Worm (Caenorhabditis elegans): ENCODE results near the gene W01H2.2.

Gene W01H2.2

DNA sequence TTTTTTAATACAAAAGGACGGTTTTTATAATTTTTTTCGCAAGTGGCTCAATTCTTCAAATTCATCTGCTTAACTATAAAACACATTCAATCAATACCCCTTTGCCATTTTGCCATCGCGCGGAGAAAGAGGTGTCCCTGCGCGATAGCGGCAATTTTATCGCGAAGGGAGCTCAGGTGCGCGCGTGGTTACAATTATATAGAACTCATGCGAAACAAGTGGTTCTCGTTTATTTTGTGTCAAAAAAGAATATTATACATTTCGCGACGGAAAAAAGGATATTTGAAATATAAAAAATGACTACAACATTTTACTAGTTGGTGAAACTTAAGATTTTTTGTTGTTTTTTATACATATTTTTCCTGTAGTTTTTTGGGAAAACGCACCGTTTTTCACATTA, 9.1 kb downstream of the W01H2.2 start (continued):
- TF ChIP-seq ets-5 (GFP tag; IDR thresholded peaks at IDR 0.05): peak; percentile 92; the same call in 1 of the 2 replicates
- peak; percentile 100 for TF ChIP-seq dsc-1 (tag; optimal IDR thresholded peaks at IDR 0.05)
- no peak for TF ChIP-seq sptf-1 (tag; optimal IDR thresholded peaks at IDR 0.05)
- peak; percentile 88 for TF ChIP-seq ceh-63 (GFP tag; optimal IDR thresholded peaks at IDR 0.05)
- TF ChIP-seq nhr-77 (tag; optimal IDR thresholded peaks at IDR 0.05): peak; percentile 99
- peak; percentile 91 to 93 for TF ChIP-seq egl-27 (tag; optimal IDR thresholded peaks at IDR 0.05)
- TF ChIP-seq nhr-28 (tag; optimal IDR thresholded peaks at IDR 0.05): peak; percentile 15
- peak; percentile 100 for TF ChIP-seq egl-13 (tag; optimal IDR thresholded peaks at IDR 0.05)
- TF ChIP-seq alr-1 (tag; optimal IDR thresholded peaks at IDR 0.05; ENCODE audit: borderline replicate concordance): no peak
- TF ChIP-seq efl-3 (GFP tag; optimal IDR thresholded peaks at IDR 0.05): peak; percentile 95
- peak; percentile 95 for TF ChIP-seq aly-2 (tag; optimal IDR thresholded peaks at IDR 0.05)
- peak; percentile 92 for TF ChIP-seq snpc-4 (tag; optimal IDR thresholded peaks at IDR 0.05)
- TF ChIP-seq nhr-85 (tag): peak; percentile 98
- peak; percentile 42 for TF ChIP-seq Y116A8C.19 (tag; optimal IDR thresholded peaks at IDR 0.05; ENCODE audit: borderline replicate concordance)
- TF ChIP-seq mep-1 (tag; optimal IDR thresholded peaks at IDR 0.05): peak; percentile 100
- peak; percentile 89 for TF ChIP-seq hlh-4 (tag; optimal IDR thresholded peaks at IDR 0.05)
- peak; percentile 100 for TF ChIP-seq irx-1 (tag; optimal IDR thresholded peaks at IDR 0.05)
- peak; percentile 59 for TF ChIP-seq F16B12.6 (tag; optimal IDR thresholded peaks at IDR 0.05)
- peak; percentile 96 for TF ChIP-seq ces-1 (GFP tag; optimal IDR thresholded peaks at IDR 0.05)
- TF ChIP-seq lin-35 (GFP tag; optimal IDR thresholded peaks at IDR 0.05): peak; percentile 72 to 91
- peak; percentile 100 for TF ChIP-seq jun-1 (tag; optimal IDR thresholded peaks at IDR 0.05)
- TF ChIP-seq ceh-88 (GFP tag; IDR thresholded peaks at IDR 0.05): peak; percentile 98
- TF ChIP-seq efl-1 (optimal IDR thresholded peaks at IDR 0.05): peak; percentile 86 to 90
- TF ChIP-seq efl-1 (GFP tag; optimal IDR thresholded peaks at IDR 0.05 in 1 of 2): peak; percentile 46 to 97
- TF ChIP-seq nhr-20 (tag; optimal IDR thresholded peaks at IDR 0.05): peak; percentile 99
- peak; percentile 94 for TF ChIP-seq lir-3 (tag; optimal IDR thresholded peaks at IDR 0.05; ENCODE audit: poor library complexity)
- TF ChIP-seq fkh-4 (tag; optimal IDR thresholded peaks at IDR 0.05; ENCODE audit: borderline replicate concordance): peak; percentile 94
- TF ChIP-seq isw-1 (GFP tag; IDR thresholded peaks at IDR 0.05): peak; percentile 93
- no peak for TF ChIP-seq pag-3 (tag; optimal IDR thresholded peaks at IDR 0.05; ENCODE audit: borderline replicate concordance, insufficient read depth)
- peak; percentile 53 for TF ChIP-seq zag-1 (tag; optimal IDR thresholded peaks at IDR 0.05)
- peak; percentile 100 for TF ChIP-seq sox-4 (tag; optimal IDR thresholded peaks at IDR 0.05)
- peak; percentile 85 for TF ChIP-seq nhr-12 (tag; optimal IDR thresholded peaks at IDR 0.05)

ce11 chrX:4208495-4208894, 9.8 kb downstream of the W01H2.2 start:
- TF ChIP-seq grh-1 (GFP tag; IDR thresholded peaks at IDR 0.05): 0 out of 2 replicates have a peak, but pooled peaks have one; percentile 33
- no peak for TF ChIP-seq mab-9 (GFP tag; IDR thresholded peaks at IDR 0.05)
- TF ChIP-seq nhr-20 (tag; optimal IDR thresholded peaks at IDR 0.05): no peak
- peak; percentile 74 for TF ChIP-seq jun-1 (tag; optimal IDR thresholded peaks at IDR 0.05)
- TF ChIP-seq skn-1 (tag; optimal IDR thresholded peaks at IDR 0.05): peak; percentile 27
- TF ChIP-seq aly-2 (tag; optimal IDR thresholded peaks at IDR 0.05): no peak
- TF ChIP-seq ceh-82 (tag; optimal IDR thresholded peaks at IDR 0.05): peak in 2 of 3 experiments; percentile 23 to 60
- TF ChIP-seq nhr-11 (tag; optimal IDR thresholded peaks at IDR 0.05): no peak
- peak in 1 of 3 experiments; percentile 1 for TF ChIP-seq dpl-1 (GFP tag; optimal IDR thresholded peaks at IDR 0.05)
- no peak for TF ChIP-seq sup-37 (GFP tag; optimal IDR thresholded peaks at IDR 0.05)
- peak; percentile 50 for TF ChIP-seq fkh-8 (tag; optimal IDR thresholded peaks at IDR 0.05)
- TF ChIP-seq nhr-85 (tag): no peak
- peak in 1 of 2 experiments; percentile 17 for TF ChIP-seq lsy-2 (tag; optimal IDR thresholded peaks at IDR 0.05)
- no peak for TF ChIP-seq nhr-47 (tag; optimal IDR thresholded peaks at IDR 0.05)
- TF ChIP-seq lin-35 (GFP tag; optimal IDR thresholded peaks at IDR 0.05): peak in 1 of 2 experiments; percentile 75
- TF ChIP-seq nhr-90 (tag; optimal IDR thresholded peaks at IDR 0.05; ENCODE audit: poor library complexity): peak; percentile 50
- TF ChIP-seq hpl-2 (GFP tag; optimal IDR thresholded peaks at IDR 0.05): no peak
- TF ChIP-seq rnt-1 (tag; optimal IDR thresholded peaks at IDR 0.05): no peak
- TF ChIP-seq elt-2 (tag; optimal IDR thresholded peaks at IDR 0.05): peak; percentile 40
- peak; percentile 5 for TF ChIP-seq pax-3 (tag; optimal IDR thresholded peaks at IDR 0.05)
- no peak for TF ChIP-seq unc-98 (GFP tag; IDR thresholded peaks at IDR 0.05)
- TF ChIP-seq C16A3.4 (tag; optimal IDR thresholded peaks at IDR 0.05): peak; percentile 29
- peak; percentile 8 for TF ChIP-seq zip-4 (GFP tag; optimal IDR thresholded peaks at IDR 0.05)
- TF ChIP-seq unc-130 (tag; optimal IDR thresholded peaks at IDR 0.05): no peak
- TF ChIP-seq elt-3 (tag; optimal IDR thresholded peaks at IDR 0.05): peak in 2 of 6 experiments; percentile 47 to 52
- peak; percentile 22 for TF ChIP-seq lir-3 (tag; optimal IDR thresholded peaks at IDR 0.05; ENCODE audit: poor library complexity)
